Worm (Caenorhabditis elegans): ENCODE measurements around the gene K11H12.11.

The K11H12.11 gene

ce11 chrIV:698304-698703, 27.9 kb upstream of the K11H12.11 start, which contains the start of gene Y55F3C.17:
Gene Y55F3C.17, minus strand, starts transcription at chrIV:698404.
- TF ChIP-seq aha-1 (tag) (peak; percentile 5), T26A8.4 (GFP tag; IDR thresholded peaks at IDR 0.05) (no peak)

ce11 chrIV:684748-685147, 14.4 kb upstream of the K11H12.11 start:
- peak; percentile 65 for TF ChIP-seq aha-1 (tag)
- no peak for TF ChIP-seq ceh-62 (tag; optimal IDR thresholded peaks at IDR 0.05)
- TF ChIP-seq unc-62 (GFP tag; optimal IDR thresholded peaks at IDR 0.05 in 1 of 2): peak in 1 of 2 experiments; percentile 90
- no peak for TF ChIP-seq unc-62 (tag; optimal IDR thresholded peaks at IDR 0.05)

- no peak for TF ChIP-seq pqm-1 (tag; optimal IDR thresholded peaks at IDR 0.05)
- TF ChIP-seq lin-15B (tag; optimal IDR thresholded peaks at IDR 0.05): no peak
- no peak for TF ChIP-seq zip-11 (GFP tag; IDR thresholded peaks at IDR 0.05)
- no peak for TF ChIP-seq madf-9 (GFP tag; conservative IDR thresholded peaks at IDR 0.05)
- no peak for TF ChIP-seq dmd-8 (GFP tag; IDR thresholded peaks at IDR 0.05)
- TF ChIP-seq mdl-1 (tag; optimal IDR thresholded peaks at IDR 0.05): no peak
- no peak for TF ChIP-seq ceh-28 (tag; optimal IDR thresholded peaks at IDR 0.05)
- TF ChIP-seq mxl-2 (GFP tag; conservative IDR thresholded peaks at IDR 0.05): no peak
- no peak for TF ChIP-seq snpc-1.2 (GFP tag; IDR thresholded peaks at IDR 0.05)
Observed at ce11 chrIV:684197-684596, 13.8 kb upstream of the K11H12.11 start, which contains the start of gene cutl-28. Gene cutl-28, plus strand, starts transcription at chrIV:684497.

ce11 chrIV:682726-683340, 12.5 kb upstream of the K11H12.11 start:
- peak; percentile 80 for TF ChIP-seq arid-1 (GFP tag; conservative IDR thresholded peaks at IDR 0.05)
- peak; percentile 48 to 77; a peak in 1 of 4 replicates for TF ChIP-seq madf-5 (GFP tag; IDR thresholded peaks at IDR 0.05)
- TF ChIP-seq F10B5.3 (tag; optimal IDR thresholded peaks at IDR 0.05): peak; percentile 33
- no peak for TF ChIP-seq tag-97 (GFP tag; IDR thresholded peaks at IDR 0.05)
- peak in 1 of 2 experiments; percentile 87 for TF ChIP-seq unc-62 (GFP tag; optimal IDR thresholded peaks at IDR 0.05 in 1 of 2)
- no peak for TF ChIP-seq unc-62 (tag; optimal IDR thresholded peaks at IDR 0.05)
- no peak for TF ChIP-seq ama-1 (optimal IDR thresholded peaks at IDR 0.05)
- no peak for TF ChIP-seq lin-13 (GFP tag; optimal IDR thresholded peaks at IDR 0.05)
- TF ChIP-seq nhr-77 (tag; optimal IDR thresholded peaks at IDR 0.05): no peak
- TF ChIP-seq sdz-12 (GFP tag; optimal IDR thresholded peaks at IDR 0.05): peak; percentile 73
- no peak for TF ChIP-seq nhr-25 (tag; optimal IDR thresholded peaks at IDR 0.05; ENCODE audit: borderline replicate concordance, insufficient read depth)
- TF ChIP-seq lin-15B (tag; optimal IDR thresholded peaks at IDR 0.05): no peak
- TF ChIP-seq dmd-9 (GFP tag; IDR thresholded peaks at IDR 0.05): peak; percentile 83
- TF ChIP-seq dmd-8 (GFP tag; IDR thresholded peaks at IDR 0.05): peak; percentile 91
- peak; percentile 75 for TF ChIP-seq Y105C5A.15 (GFP tag; IDR thresholded peaks at IDR 0.05)
- TF ChIP-seq pqm-1 (tag; optimal IDR thresholded peaks at IDR 0.05): no peak
- TF ChIP-seq ceh-82 (tag; optimal IDR thresholded peaks at IDR 0.05): no peak
- TF ChIP-seq ceh-28 (tag; optimal IDR thresholded peaks at IDR 0.05): no peak
- peak; percentile 76 for TF ChIP-seq tra-1 (GFP tag; IDR thresholded peaks at IDR 0.05)
- no peak for TF ChIP-seq daf-8 (GFP tag; IDR thresholded peaks at IDR 0.05)
- no peak for TF ChIP-seq nhr-76 (tag; optimal IDR thresholded peaks at IDR 0.05)
- peak; percentile 70; the same call in 1 of the 2 replicates for TF ChIP-seq zfp-3 (GFP tag; conservative IDR thresholded peaks at IDR 0.05)
- no peak for TF ChIP-seq nhr-237 (tag; optimal IDR thresholded peaks at IDR 0.05)
- TF ChIP-seq nhr-10 (tag; optimal IDR thresholded peaks at IDR 0.05): no peak
- no peak for TF ChIP-seq lin-39 (tag; optimal IDR thresholded peaks at IDR 0.05)
- TF ChIP-seq R02D3.7 (tag; optimal IDR thresholded peaks at IDR 0.05): peak; percentile 6
- TF ChIP-seq mxl-2 (GFP tag; conservative IDR thresholded peaks at IDR 0.05): 0 out of 2 replicates have a peak, but pooled peaks have one; percentile 40
- TF ChIP-seq madf-9 (GFP tag; conservative IDR thresholded peaks at IDR 0.05): peak; percentile 81
- TF ChIP-seq nhr-111 (GFP tag; optimal IDR thresholded peaks at IDR 0.05): peak; percentile 82
- TF ChIP-seq zfp-2 (tag; optimal IDR thresholded peaks at IDR 0.05): peak; percentile 19
- peak; percentile 65 for TF ChIP-seq ZK337.2 (GFP tag; IDR thresholded peaks at IDR 0.05)
- peak; percentile 80; the same call in 1 of the 2 replicates for TF ChIP-seq lin-38 (GFP tag; IDR thresholded peaks at IDR 0.05)
- peak; percentile 18 for TF ChIP-seq dpl-1 (GFP tag; optimal IDR thresholded peaks at IDR 0.05)
- no peak for TF ChIP-seq lsy-2 (tag; optimal IDR thresholded peaks at IDR 0.05)
- peak; percentile 82; the same call in 1 of the 2 replicates for TF ChIP-seq D1046.2 (GFP tag; IDR thresholded peaks at IDR 0.05)
- TF ChIP-seq hmg-1.1 (GFP tag; IDR thresholded peaks at IDR 0.05): peak; percentile 90
- TF ChIP-seq snpc-1.2 (GFP tag; IDR thresholded peaks at IDR 0.05): peak; percentile 85
- no peak for TF ChIP-seq T20F7.1 (GFP tag; optimal IDR thresholded peaks at IDR 0.05)
- TF ChIP-seq duxl-1 (tag; optimal IDR thresholded peaks at IDR 0.05; ENCODE audit: poor library complexity): peak; percentile 16

Data from whole organism, L4 larva.